Worm (Caenorhabditis elegans): ENCODE measurements around the gene lhfp-4.

The lhfp-4 gene

DNA sequence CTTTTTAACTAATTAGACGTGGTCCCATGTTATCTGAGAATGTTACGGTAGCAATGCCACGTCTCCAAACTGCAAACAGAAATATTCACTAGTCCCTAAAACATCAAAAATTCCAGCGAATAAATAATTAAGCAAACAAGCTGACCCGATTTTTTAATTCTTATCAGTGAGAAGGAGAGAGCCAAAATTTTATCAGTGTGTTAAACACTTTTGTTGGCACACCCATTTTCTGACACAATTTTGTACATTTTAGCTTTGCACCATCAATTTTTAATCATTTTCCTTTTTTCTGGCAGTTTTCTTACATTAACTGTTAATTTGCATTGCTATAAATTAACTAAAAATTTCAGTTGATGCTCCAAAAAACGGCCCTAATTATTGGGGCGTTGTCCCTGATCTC lies 45.1 kb downstream of the lhfp-4 start, which contains the start of gene C49C3.4:
Gene C49C3.4 (plus strand): TSS at position 351 of the 400 bp plus-strand sequence.
- TF ChIP-seq syd-9 (tag; optimal IDR thresholded peaks at IDR 0.05), result no peak
- TF ChIP-seq ceh-19 (GFP tag; optimal IDR thresholded peaks at IDR 0.05), result no peak
- no peak for TF ChIP-seq unc-86 (tag; optimal IDR thresholded peaks at IDR 0.05)
- TF ChIP-seq gmeb-2 (tag; optimal IDR thresholded peaks at IDR 0.05), result no peak
- TF ChIP-seq hlh-15 (tag; optimal IDR thresholded peaks at IDR 0.05), result no peak

All from whole organism, late embryonic.